Worm (Caenorhabditis elegans): ENCODE measurements around the gene K11C4.1.

Gene K11C4.1

ce11 chrV:6880623-6881022 lies 16.2 kb upstream of the K11C4.1 start:
- TF ChIP-seq K09A11.1 (tag; optimal IDR thresholded peaks at IDR 0.05; ENCODE audit: insufficient read depth), result no peak
- TF ChIP-seq tbx-7 (tag; optimal IDR thresholded peaks at IDR 0.05), result no peak
- TF ChIP-seq fkh-6 (tag; optimal IDR thresholded peaks at IDR 0.05), result peak; percentile 43
- peak; percentile 10 for TF ChIP-seq sdc-2 (tag; optimal IDR thresholded peaks at IDR 0.05)
- TF ChIP-seq dmd-4 (tag; optimal IDR thresholded peaks at IDR 0.05; ENCODE audit: borderline replicate concordance), result peak; percentile 9
- TF ChIP-seq che-1 (tag; optimal IDR thresholded peaks at IDR 0.05), result peak; percentile 5
- TF ChIP-seq ceh-18 (tag; optimal IDR thresholded peaks at IDR 0.05), result peak; percentile 65
- no peak for TF ChIP-seq elt-4 (tag; optimal IDR thresholded peaks at IDR 0.05)
- peak; percentile 27 for TF ChIP-seq C38D4.7 (GFP tag; optimal IDR thresholded peaks at IDR 0.05)
- no peak for TF ChIP-seq ceh-24 (tag; optimal IDR thresholded peaks at IDR 0.05)
- TF ChIP-seq madf-2 (tag; optimal IDR thresholded peaks at IDR 0.05), result peak; percentile 46
- no peak for TF ChIP-seq ceh-48 (tag; optimal IDR thresholded peaks at IDR 0.05)
- no peak for TF ChIP-seq hlh-13 (GFP tag; optimal IDR thresholded peaks at IDR 0.05)
- TF ChIP-seq pat-9 (tag; optimal IDR thresholded peaks at IDR 0.05), result peak; percentile 29
- TF ChIP-seq ref-2 (tag; optimal IDR thresholded peaks at IDR 0.05), result peak; percentile 64
- no peak for TF ChIP-seq nhr-232 (tag; optimal IDR thresholded peaks at IDR 0.05)
- peak; percentile 81 for TF ChIP-seq ceh-31 (tag; optimal IDR thresholded peaks at IDR 0.05)
- peak; percentile 51 for TF ChIP-seq C08G9.2 (tag; optimal IDR thresholded peaks at IDR 0.05)
- peak; percentile 43 for TF ChIP-seq ceh-34 (tag; optimal IDR thresholded peaks at IDR 0.05)
- TF ChIP-seq pros-1 (tag; optimal IDR thresholded peaks at IDR 0.05), result no peak
- TF ChIP-seq F13H6.1 (tag; optimal IDR thresholded peaks at IDR 0.05), result peak; percentile 8
- TF ChIP-seq ahr-1 (tag; optimal IDR thresholded peaks at IDR 0.05), result no peak
- TF ChIP-seq sox-2 (GFP tag; IDR thresholded peaks at IDR 0.05), result 0 out of 2 replicates have a peak, but pooled peaks have one; percentile 4
- peak; percentile 62 for TF ChIP-seq hlh-6 (tag; optimal IDR thresholded peaks at IDR 0.05)
- TF ChIP-seq ceh-6 (GFP tag; optimal IDR thresholded peaks at IDR 0.05), result peak; percentile 36
- peak; percentile 38 for TF ChIP-seq nfya-1 (tag; optimal IDR thresholded peaks at IDR 0.05)
- no peak for TF ChIP-seq pax-1 (tag; optimal IDR thresholded peaks at IDR 0.05)
- TF ChIP-seq ceh-22 (tag; optimal IDR thresholded peaks at IDR 0.05), result no peak
- TF ChIP-seq tbx-2 (tag; optimal IDR thresholded peaks at IDR 0.05), result peak; percentile 47
- peak; percentile 55 for TF ChIP-seq unc-42 (tag; optimal IDR thresholded peaks at IDR 0.05)
- peak; percentile 24 for TF ChIP-seq hlh-8 (tag; optimal IDR thresholded peaks at IDR 0.05)
- peak; percentile 57 for TF ChIP-seq ceh-14 (tag; optimal IDR thresholded peaks at IDR 0.05)
- TF ChIP-seq hlh-15 (tag; optimal IDR thresholded peaks at IDR 0.05), result no peak
- TF ChIP-seq K02D7.2 (tag; optimal IDR thresholded peaks at IDR 0.05), result no peak
- TF ChIP-seq mec-3 (tag; optimal IDR thresholded peaks at IDR 0.05; ENCODE audit: borderline replicate concordance), result peak; percentile 19
- TF ChIP-seq ceh-2 (tag; optimal IDR thresholded peaks at IDR 0.05), result peak; percentile 28
- peak; percentile 64 for TF ChIP-seq unc-55 (GFP tag; optimal IDR thresholded peaks at IDR 0.05)
- peak; percentile 23 for TF ChIP-seq fax-1 (tag; optimal IDR thresholded peaks at IDR 0.05)
- no peak for TF ChIP-seq npax-4 (tag; optimal IDR thresholded peaks at IDR 0.05)
- TF ChIP-seq unc-86 (tag; optimal IDR thresholded peaks at IDR 0.05), result no peak
- no peak for TF ChIP-seq ceh-30 (tag; optimal IDR thresholded peaks at IDR 0.05)
- no peak for TF ChIP-seq pha-2 (tag; optimal IDR thresholded peaks at IDR 0.05)
- TF ChIP-seq sox-4 (tag; optimal IDR thresholded peaks at IDR 0.05), result peak; percentile 30
- TF ChIP-seq dve-1 (tag; optimal IDR thresholded peaks at IDR 0.05), result no peak
- TF ChIP-seq syd-9 (tag; optimal IDR thresholded peaks at IDR 0.05), result peak; percentile 77
- peak; percentile 27 for TF ChIP-seq rnt-1 (tag; optimal IDR thresholded peaks at IDR 0.05)
- TF ChIP-seq ceh-19 (GFP tag; optimal IDR thresholded peaks at IDR 0.05), result peak; percentile 48
- peak; percentile 50 for TF ChIP-seq T23F11.4 (GFP tag; optimal IDR thresholded peaks at IDR 0.05)

Data from whole organism, late embryonic.